Worm (Caenorhabditis elegans) whole organism, midembryonic: ENCODE data around the gene ttll-11.

Experiments
- cog-1 ChIP-seq: sonication (generic microtip); optimal IDR thresholded peaks from 2 replicates; lab custom pipeline; 2016; ENCODE audit warnings: missing genetic modification characterization, missing compliant biosample characterization
- flt-1 ChIP-seq: fragments of 200-800 bp; sonication (Bioruptor generic); IDR thresholded peaks from 2 replicates; pipeline ENCODE4 v1.3.6; 2022; ENCODE audit warnings: missing genetic modification characterization, missing compliant biosample characterization
- med-1 ChIP-seq: sonication (generic microtip); optimal IDR thresholded peaks from 2 replicates; lab custom pipeline; 2017; ENCODE audit warnings: missing genetic modification characterization, mild to moderate bottlenecking, missing compliant biosample characterization, antibody characterized with exemption, missing genetic modification reagents; ENCODE audit not compliant: insufficient read depth
- tab-1 ChIP-seq: fragments of 200-800 bp; sonication (Bioruptor generic); IDR thresholded peaks from 2 replicates; pipeline ENCODE4 v1.3.6; 2022; ENCODE audit warnings: missing genetic modification characterization, missing compliant biosample characterization
- ztf-23 ChIP-seq: fragments of 200-800 bp; sonication (Bioruptor generic); IDR thresholded peaks from 2 replicates; pipeline ENCODE4 v1.3.6; 2022; ENCODE audit warnings: missing genetic modification reagents, missing genetic modification characterization, missing compliant biosample characterization
- ztf-29 ChIP-seq: fragments of 200-800 bp; sonication (Bioruptor generic); IDR thresholded peaks from 2 replicates; pipeline ENCODE4 v1.3.6; 2022; ENCODE audit warnings: missing genetic modification reagents, missing genetic modification characterization, missing compliant biosample characterization

DNA sequence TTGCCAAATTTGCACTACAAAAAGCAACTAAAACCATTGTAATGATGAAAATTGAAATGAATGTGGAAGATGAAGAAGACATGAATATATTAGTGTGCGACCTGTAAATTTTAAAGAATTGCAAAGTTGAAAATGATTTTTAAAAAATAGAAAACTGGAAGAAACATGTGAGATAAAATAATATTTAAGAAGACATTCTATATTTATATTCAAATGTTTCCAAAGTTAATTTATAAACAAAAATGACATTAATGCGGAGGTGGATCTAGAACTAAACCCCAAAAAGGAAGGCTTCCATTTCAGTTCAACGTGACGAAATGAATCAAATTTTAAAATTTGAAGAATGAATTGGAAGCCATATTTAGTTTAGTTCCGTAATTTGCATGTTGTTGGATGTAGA is 18.3 kb upstream of the ttll-11 start, which contains the start of gene nlp-60:
- TF ChIP-seq flt-1 (no peak), med-1 (GFP tag; lab: Kevin White, UChicago) (no peak), tab-1 (GFP tag; lab: Robert Waterston, UW) (no peak), cog-1 (tag; lab: Kevin White, UChicago) (no peak), ztf-23 (GFP tag; lab: Robert Waterston, UW) (no peak), ztf-29 (no peak)
